Fruit fly (Drosophila melanogaster) whole organism, embryonic: Measurements from ENCODE around the gene dbe.
A peak's percentile ranks its signal among the peaks of the same experiment; 100 is the strongest.

Experiments used
- Atf-2 ChIP-seq: fragments of 200-800 bp; sonication (Bioruptor generic); optimal IDR thresholded peaks from 2 replicates; lab custom pipeline; 2016; ENCODE audit warnings: missing biosample characterization, missing genetic modification characterization
- Awh ChIP-seq: fragments of 200-800 bp; sonication (Bioruptor generic); IDR thresholded peaks from 2 replicates; pipeline ENCODE4, ENCODE4 v1.3.6; 2022; ENCODE audit warnings: missing biosample characterization, missing genetic modification characterization
- Bteb2 ChIP-seq: fragments of 200-800 bp; sonication (Bioruptor generic); optimal IDR thresholded peaks from 2 replicates; lab custom pipeline; 2016; ENCODE audit warnings: missing biosample characterization, missing genetic modification characterization
- CG10209 ChIP-seq: fragments of 200-800 bp; sonication (Bioruptor generic); optimal IDR thresholded peaks from 3 replicates; lab custom pipeline; 2017; ENCODE audit warnings: missing biosample characterization, mild to moderate bottlenecking, missing genetic modification characterization, missing genetic modification reagents
- CG10959 ChIP-seq: fragments of 200-800 bp; sonication (Bioruptor generic); IDR thresholded peaks from 2 replicates; pipeline ENCODE4 v1.3.6; 2022; ENCODE audit warnings: missing biosample characterization, missing genetic modification characterization
- CG11093 ChIP-seq: fragments of 200-800 bp; sonication (Bioruptor generic); IDR thresholded peaks from 3 replicates; pipeline ENCODE4 v1.3.6; 2022; ENCODE audit warnings: missing biosample characterization, missing genetic modification characterization
- CG13624 ChIP-seq: fragments of 200-800 bp; sonication (Bioruptor generic); optimal IDR thresholded peaks from 2 replicates; lab custom pipeline; 2016; ENCODE audit warnings: missing biosample characterization, missing genetic modification characterization
- CG13894 ChIP-seq: fragments of 200-800 bp; sonication (Bioruptor generic); optimal IDR thresholded peaks from 3 replicates; lab custom pipeline; 2018; ENCODE audit warnings: missing biosample characterization, mild to moderate bottlenecking, missing genetic modification characterization, moderate library complexity
- CG15479 ChIP-seq: fragments of 200-800 bp; sonication (Bioruptor generic); optimal IDR thresholded peaks from 3 replicates; lab custom pipeline; 2019; ENCODE audit warnings: missing biosample characterization, mild to moderate bottlenecking, missing genetic modification characterization, moderate library complexity
- CG1647 ChIP-seq: fragments of 200-800 bp; sonication (Bioruptor generic); optimal IDR thresholded peaks from 3 replicates; lab custom pipeline; 2016; ENCODE audit warnings: missing biosample characterization, missing genetic modification characterization
- CG18476 ChIP-seq: fragments of 200-800 bp; sonication (Bioruptor generic); optimal IDR thresholded peaks from 2 replicates; lab custom pipeline; 2016; ENCODE audit warnings: missing biosample characterization, mild to moderate bottlenecking, missing genetic modification characterization
- CG18599 ChIP-seq: fragments of 200-800 bp; sonication (Bioruptor generic); optimal IDR thresholded peaks from 3 replicates; lab custom pipeline; 2017; ENCODE audit warnings: missing biosample characterization, missing genetic modification characterization, mild to moderate bottlenecking, moderate library complexity, missing genetic modification reagents
- CG18764 ChIP-seq: fragments of 200-800 bp; sonication (Bioruptor generic); optimal IDR thresholded peaks from 3 replicates; lab custom pipeline; 2016; ENCODE audit warnings: missing biosample characterization, missing genetic modification characterization
- CG2116 ChIP-seq: fragments of 200-800 bp; sonication (Bioruptor generic); optimal IDR thresholded peaks from 3 replicates; lab custom pipeline; 2018; ENCODE audit warnings: missing biosample characterization, mild to moderate bottlenecking, missing genetic modification characterization
- CG2889 ChIP-seq: fragments of 200-800 bp; sonication (Bioruptor generic); IDR thresholded peaks from 3 replicates; pipeline ENCODE4 v1.3.6; 2022; ENCODE audit warnings: missing biosample characterization, missing genetic modification characterization
- CG33213 ChIP-seq: fragments of 200-800 bp; sonication (Bioruptor generic); optimal IDR thresholded peaks from 3 replicates; lab custom pipeline; 2016; ENCODE audit warnings: missing biosample characterization, missing genetic modification characterization
- CG4424 ChIP-seq: fragments of 200-800 bp; sonication (Bioruptor generic); optimal IDR thresholded peaks from 3 replicates; lab custom pipeline; 2016; ENCODE audit warnings: missing biosample characterization, missing genetic modification characterization
- CG7786 ChIP-seq: fragments of 200-800 bp; sonication (Bioruptor generic); optimal IDR thresholded peaks from 2 replicates; lab custom pipeline; 2016; ENCODE audit warnings: missing biosample characterization, missing genetic modification characterization
- CG8924 ChIP-seq: fragments of 200-800 bp; optimal IDR thresholded peaks from 3 replicates; lab custom pipeline; 2019; ENCODE audit warnings: missing biosample characterization, mild to moderate bottlenecking, missing genetic modification characterization, moderate library complexity
- D19B ChIP-seq: fragments of 200-800 bp; sonication (Bioruptor generic); optimal IDR thresholded peaks from 2 replicates; lab custom pipeline; 2017; ENCODE audit warnings: missing biosample characterization, mild to moderate bottlenecking, missing genetic modification characterization
- Dbx ChIP-seq: fragments of 200-800 bp; sonication (Bioruptor generic); IDR thresholded peaks from 3 replicates; pipeline ENCODE4 v1.3.6; 2022; ENCODE audit warnings: missing biosample characterization, missing genetic modification characterization
- Dp ChIP-seq: fragments of 200-800 bp; sonication (Bioruptor generic); optimal IDR thresholded peaks from 2 replicates; lab custom pipeline; 2018; ENCODE audit warnings: missing biosample characterization, mild to moderate bottlenecking, missing genetic modification characterization, moderate library complexity
- Ets65A ChIP-seq: fragments of 200-800 bp; sonication (Bioruptor generic); peaks from one replicate; lab custom pipeline; 2016; ENCODE audit warnings: missing biosample characterization, missing genetic modification characterization
- Fer2 ChIP-seq: fragments of 200-800 bp; sonication (Bioruptor generic); optimal IDR thresholded peaks from 2 replicates; lab custom pipeline; 2018; ENCODE audit warnings: missing biosample characterization, mild to moderate bottlenecking, missing genetic modification characterization, moderate library complexity
- MBD-R2 ChIP-seq: fragments of 200-800 bp; sonication (Bioruptor generic); IDR thresholded peaks from 2 replicates; pipeline ENCODE4 v1.3.6; 2022; ENCODE audit warnings: missing biosample characterization, missing genetic modification characterization
- Nf-YB ChIP-seq: fragments of 200-800 bp; sonication (Bioruptor generic); optimal IDR thresholded peaks from 3 replicates; lab custom pipeline; 2019; ENCODE audit warnings: missing biosample characterization, mild to moderate bottlenecking, missing genetic modification characterization, moderate library complexity
- Nf-YC ChIP-seq: fragments of 200-800 bp; optimal IDR thresholded peaks from 3 replicates; lab custom pipeline; 2019; ENCODE audit warnings: missing biosample characterization, mild to moderate bottlenecking, missing genetic modification characterization, moderate library complexity
- NfI ChIP-seq: fragments of 200-800 bp; sonication (Bioruptor generic); optimal IDR thresholded peaks from 3 replicates; lab custom pipeline; 2018; ENCODE audit warnings: missing biosample characterization, mild to moderate bottlenecking, missing genetic modification characterization, moderate library complexity
- Oaz ChIP-seq: fragments of 200-800 bp; sonication (Bioruptor generic); IDR thresholded peaks from 2 replicates; pipeline ENCODE4 v1.3.6; 2022; ENCODE audit warnings: missing biosample characterization, missing genetic modification characterization
- Opbp ChIP-seq: fragments of 200-800 bp; sonication (Bioruptor generic); IDR thresholded peaks from 3 replicates; pipeline ENCODE4 v1.3.6; 2022; ENCODE audit warnings: missing biosample characterization, missing genetic modification characterization; ENCODE audit not compliant: partially characterized antibody
- Optix ChIP-seq: fragments of 200-800 bp; sonication (Bioruptor generic); IDR thresholded peaks from 3 replicates; pipeline ENCODE4 v1.3.6; 2022; ENCODE audit warnings: missing biosample characterization, missing genetic modification characterization
- bbx ChIP-seq: fragments of 200-800 bp; sonication (Bioruptor generic); IDR thresholded peaks from 2 replicates; pipeline ENCODE4 v1.3.6; 2022; ENCODE audit warnings: missing biosample characterization, missing genetic modification characterization; ENCODE audit not compliant: partially characterized antibody
- bigmax ChIP-seq: fragments of 200-800 bp; sonication (Bioruptor generic); optimal IDR thresholded peaks from 2 replicates; lab custom pipeline; 2018; ENCODE audit warnings: missing biosample characterization, mild to moderate bottlenecking, missing genetic modification characterization
- caup ChIP-seq: fragments of 200-800 bp; sonication (Bioruptor generic); optimal IDR thresholded peaks from 3 replicates; lab custom pipeline; 2017; ENCODE audit warnings: missing biosample characterization, mild to moderate bottlenecking, missing genetic modification characterization, moderate library complexity; ENCODE audit not compliant: severe bottlenecking
- crc ChIP-seq: fragments of 200-800 bp; sonication (Bioruptor generic); optimal IDR thresholded peaks from 2 replicates; lab custom pipeline; 2016; ENCODE audit warnings: missing biosample characterization, missing genetic modification characterization
- dysf ChIP-seq: fragments of 200-800 bp; sonication (Bioruptor generic); IDR thresholded peaks from 3 replicates; pipeline ENCODE4 v1.3.6; 2022; ENCODE audit warnings: missing biosample characterization, missing genetic modification characterization
- emc ChIP-seq: fragments of 200-800 bp; sonication (Bioruptor generic); optimal IDR thresholded peaks from 2 replicates; lab custom pipeline; 2016; ENCODE audit warnings: missing biosample characterization, missing genetic modification characterization
- ewg ChIP-seq: fragments of 200-800 bp; sonication (Bioruptor generic); optimal IDR thresholded peaks from 3 replicates; lab custom pipeline; 2017; ENCODE audit warnings: mild to moderate bottlenecking, missing biosample characterization, missing genetic modification reagents, missing genetic modification characterization
- hb ChIP-seq: fragments of 200-800 bp; sonication (Bioruptor generic); IDR thresholded peaks from 3 replicates; pipeline ENCODE4 v1.3.6; 2022; ENCODE audit warnings: missing biosample characterization, missing genetic modification characterization; ENCODE audit not compliant: partially characterized antibody
- kah ChIP-seq: fragments of 200-800 bp; sonication (Bioruptor generic); optimal IDR thresholded peaks from 2 replicates; lab custom pipeline; 2018; ENCODE audit warnings: missing biosample characterization, mild to moderate bottlenecking, missing genetic modification characterization
- ken ChIP-seq: fragments of 200-800 bp; sonication (Bioruptor generic); IDR thresholded peaks from 3 replicates; pipeline ENCODE4 v1.3.6; 2022; ENCODE audit warnings: missing biosample characterization, missing genetic modification characterization
- lab ChIP-seq: fragments of 200-800 bp; sonication (Bioruptor generic); optimal IDR thresholded peaks from 3 replicates; lab custom pipeline; 2017; ENCODE audit warnings: missing biosample characterization, missing genetic modification characterization, mild to moderate bottlenecking, moderate library complexity, missing genetic modification reagents
- lmd ChIP-seq: fragments of 200-800 bp; sonication (Bioruptor generic); IDR thresholded peaks from 2 replicates; pipeline ENCODE4 v1.3.6; 2022; ENCODE audit warnings: missing biosample characterization, missing genetic modification characterization
- p53 ChIP-seq: fragments of 200-800 bp; sonication (Bioruptor generic); optimal IDR thresholded peaks from 2 replicates; lab custom pipeline; 2016; ENCODE audit warnings: missing biosample characterization, missing genetic modification characterization
- pho ChIP-seq: fragments of 200-800 bp; sonication (Bioruptor generic); optimal IDR thresholded peaks from 2 replicates; lab custom pipeline; 2016; ENCODE audit warnings: missing biosample characterization, missing genetic modification characterization
- row ChIP-seq: fragments of 200-800 bp; sonication (Bioruptor generic); IDR thresholded peaks from 3 replicates; pipeline ENCODE4 v1.3.6; 2022; ENCODE audit warnings: missing biosample characterization, missing genetic modification characterization
- tgo ChIP-seq: fragments of 200-800 bp; sonication (Bioruptor generic); IDR thresholded peaks from 3 replicates; pipeline ENCODE4 v1.3.6; 2022; ENCODE audit warnings: missing biosample characterization, missing genetic modification characterization
- trem ChIP-seq: fragments of 200-800 bp; optimal IDR thresholded peaks from 3 replicates; lab custom pipeline; 2019; ENCODE audit warnings: missing biosample characterization, mild to moderate bottlenecking, missing genetic modification characterization, moderate library complexity
- vnd ChIP-seq: fragments of 200-800 bp; sonication (Bioruptor generic); IDR thresholded peaks from 3 replicates; pipeline ENCODE4 v1.3.6; 2022; ENCODE audit warnings: missing biosample characterization, missing genetic modification characterization; ENCODE audit not compliant: partially characterized antibody
- wek ChIP-seq: fragments of 200-800 bp; sonication (Bioruptor generic); optimal IDR thresholded peaks from 3 replicates; lab custom pipeline; 2018; ENCODE audit warnings: missing biosample characterization, mild to moderate bottlenecking, missing genetic modification characterization, moderate library complexity

dbe gene

dm6 chr2L:821242-821985 is 48.2 kb downstream of the dbe start, which contains the start of gene CG3662 (continued):
- TF ChIP-seq Bteb2 (GFP tag; lab: Kevin White, UChicago) (no peak), bbx (GFP tag; lab: Robert Waterston, UW) (peak; percentile 33; the same call in 1 of the 2 replicates), lab (GFP tag; lab: Kevin White, UChicago) (no peak), Nf-YC (peak; percentile 20), dysf (GFP tag; lab: Robert Waterston, UW) (no peak), Dbx (GFP tag; lab: Robert Waterston, UW) (peak; percentile 5; the same call in 1 of the 3 replicates), CG2116 (GFP tag; lab: Kevin White, UChicago) (peak; percentile 65), CG4424 (GFP tag; lab: Kevin White, UChicago) (no peak), wek (no peak), tgo (GFP tag; lab: Robert Waterston, UW) (no peak), kah (no peak), hb (GFP tag; lab: Robert Waterston, UW) (no peak), ewg (GFP tag; lab: Kevin White, UChicago) (peak; percentile 94), crc (GFP tag; lab: Kevin White, UChicago) (no peak), Dp (GFP tag; lab: Kevin White, UChicago) (peak; percentile 98), ken (GFP tag; lab: Robert Waterston, UW) (no peak), emc (no peak), lmd (GFP tag; lab: Robert Waterston, UW) (no peak), vnd (GFP tag; lab: Robert Waterston, UW) (no peak), Oaz (GFP tag; lab: Robert Waterston, UW) (no peak), NfI (GFP tag; lab: Kevin White, UChicago) (peak; percentile 8), CG13894 (tag; lab: Kevin White, UChicago) (peak; percentile 40), CG33213 (GFP tag; lab: Kevin White, UChicago) (peak; percentile 22), Fer2 (tag; lab: Kevin White, UChicago) (no peak), trem (peak; percentile 76), CG10959 (GFP tag; lab: Robert Waterston, UW) (no peak), CG11093 (GFP tag; lab: Robert Waterston, UW) (no peak), CG18764 (GFP tag; lab: Kevin White, UChicago) (peak; percentile 0), CG18476 (GFP tag; lab: Kevin White, UChicago) (no peak), Nf-YB (GFP tag; lab: Kevin White, UChicago) (no peak), CG7786 (no peak), D19B (no peak), CG8924 (tag; lab: Kevin White, UChicago) (no peak), Opbp (GFP tag; lab: Robert Waterston, UW) (peak; percentile 64; the same call in 2 of the 3 replicates), caup (GFP tag; lab: Kevin White, UChicago) (peak; percentile 18), pho (GFP tag; lab: Kevin White, UChicago) (no peak), Optix (no peak), row (GFP tag; lab: Robert Waterston, UW) (no peak), Atf-2 (GFP tag; lab: Kevin White, UChicago) (no peak), Ets65A (GFP tag; lab: Kevin White, UChicago) (no peak), CG18599 (GFP tag; lab: Kevin White, UChicago) (no peak), Awh (no peak), MBD-R2 (GFP tag; lab: Robert Waterston, UW) (peak; percentile 69), bigmax (GFP tag; lab: Kevin White, UChicago) (peak; percentile 16), CG2889 (no peak), p53 (GFP tag; lab: Kevin White, UChicago) (peak; percentile 11), CG13624 (GFP tag; lab: Kevin White, UChicago) (peak; percentile 97), CG15479 (GFP tag; lab: Kevin White, UChicago) (peak; percentile 81), CG10209 (GFP tag; lab: Kevin White, UChicago) (no peak), CG1647 (GFP tag; lab: Kevin White, UChicago) (no peak)
